Fruit fly (Drosophila melanogaster) whole organism, embryonic: ENCODE data around the gene APP-BP1.
A peak's percentile ranks its signal among the peaks of the same experiment; 100 is the strongest.

ENCODE experiments used
- Atf6 ChIP-seq: fragments of 200-800 bp; sonication (Bioruptor generic); IDR thresholded peaks from 2 replicates; pipeline ENCODE4 v1.3.6; 2022; ENCODE audit warnings: missing biosample characterization, missing genetic modification characterization
- Awh ChIP-seq: fragments of 200-800 bp; sonication (Bioruptor generic); IDR thresholded peaks from 2 replicates; pipeline ENCODE4, ENCODE4 v1.3.6; 2022; ENCODE audit warnings: missing biosample characterization, missing genetic modification characterization
- CG10147 ChIP-seq: fragments of 200-800 bp; sonication (Bioruptor generic); optimal IDR thresholded peaks from 2 replicates; lab custom pipeline; 2019; ENCODE audit warnings: missing biosample characterization, mild to moderate bottlenecking, missing genetic modification characterization, moderate library complexity
- CG10565 ChIP-seq: fragments of 200-800 bp; sonication (Bioruptor generic); optimal IDR thresholded peaks from 3 replicates; lab custom pipeline; 2016; ENCODE audit warnings: missing biosample characterization, mild to moderate bottlenecking, missing genetic modification characterization
- CG11093 ChIP-seq: fragments of 200-800 bp; sonication (Bioruptor generic); IDR thresholded peaks from 3 replicates; pipeline ENCODE4 v1.3.6; 2022; ENCODE audit warnings: missing biosample characterization, missing genetic modification characterization
- CG12071 ChIP-seq: fragments of 200-800 bp; sonication (Bioruptor generic); optimal IDR thresholded peaks from 3 replicates; lab custom pipeline; 2018; ENCODE audit warnings: missing biosample characterization, mild to moderate bottlenecking, missing genetic modification characterization
- CG12659 ChIP-seq: fragments of 200-800 bp; sonication (Bioruptor generic); optimal IDR thresholded peaks from 3 replicates; lab custom pipeline; 2017; ENCODE audit warnings: mild to moderate bottlenecking, missing biosample characterization, missing genetic modification reagents, missing genetic modification characterization
- CG12769 ChIP-seq: fragments of 200-800 bp; sonication (Bioruptor generic); optimal IDR thresholded peaks from 2 replicates; lab custom pipeline; 2019; ENCODE audit warnings: missing biosample characterization, mild to moderate bottlenecking, missing genetic modification characterization, moderate library complexity
- CG14014 ChIP-seq: fragments of 200-800 bp; sonication (Bioruptor generic); IDR thresholded peaks from 2 replicates; pipeline ENCODE4 v1.3.6; 2022; ENCODE audit warnings: missing biosample characterization, missing genetic modification characterization
- CG14667 ChIP-seq: fragments of 200-800 bp; sonication (Bioruptor generic); IDR thresholded peaks from 2 replicates; pipeline ENCODE4 v1.3.6; 2022; ENCODE audit warnings: missing biosample characterization, missing genetic modification characterization
- CG14965 ChIP-seq: fragments of 200-800 bp; sonication (Bioruptor generic); optimal IDR thresholded peaks from 2 replicates; lab custom pipeline; 2016; ENCODE audit warnings: missing biosample characterization, missing genetic modification characterization, borderline replicate concordance
- CG15011 ChIP-seq: fragments of 200-800 bp; sonication (Bioruptor generic); optimal IDR thresholded peaks from 3 replicates; lab custom pipeline; 2018; ENCODE audit warnings: missing biosample characterization, mild to moderate bottlenecking, missing genetic modification characterization
- CG15601 ChIP-seq: fragments of 200-800 bp; sonication (Bioruptor generic); optimal IDR thresholded peaks from 3 replicates; lab custom pipeline; 2019; ENCODE audit warnings: missing biosample characterization, mild to moderate bottlenecking, missing genetic modification characterization, moderate library complexity
- CG16779 ChIP-seq: fragments of 200-800 bp; sonication (Bioruptor generic); IDR thresholded peaks from 2 replicates; pipeline ENCODE4 v1.3.6; 2022; ENCODE audit warnings: missing biosample characterization, missing genetic modification characterization
- CG31365 ChIP-seq: fragments of 200-800 bp; sonication (Bioruptor generic); optimal IDR thresholded peaks from 2 replicates; lab custom pipeline; 2018; ENCODE audit warnings: missing biosample characterization, mild to moderate bottlenecking, missing genetic modification characterization
- CG3281 ChIP-seq: fragments of 200-800 bp; sonication (Bioruptor generic); optimal IDR thresholded peaks from 3 replicates; lab custom pipeline; 2017; ENCODE audit warnings: missing biosample characterization, mild to moderate bottlenecking, missing genetic modification characterization
- CG5180 ChIP-seq: fragments of 200-800 bp; sonication (Bioruptor generic); optimal IDR thresholded peaks from 3 replicates; lab custom pipeline; 2017; ENCODE audit warnings: missing biosample characterization, missing genetic modification characterization, mild to moderate bottlenecking, moderate library complexity, missing genetic modification reagents
- CG6683 ChIP-seq: fragments of 200-800 bp; sonication (Bioruptor generic); optimal IDR thresholded peaks from 2 replicates; lab custom pipeline; 2017; ENCODE audit warnings: missing biosample characterization, mild to moderate bottlenecking, missing genetic modification characterization, missing genetic modification reagents
- CG6813 ChIP-seq: fragments of 200-800 bp; sonication (Bioruptor generic); optimal IDR thresholded peaks from 2 replicates; lab custom pipeline; 2017; ENCODE audit warnings: missing biosample characterization, missing genetic modification characterization, mild to moderate bottlenecking, moderate library complexity, missing genetic modification reagents
- CG6854 ChIP-seq: fragments of 200-800 bp; sonication (Bioruptor generic); optimal IDR thresholded peaks from 3 replicates; lab custom pipeline; 2017; ENCODE audit warnings: missing biosample characterization, mild to moderate bottlenecking, missing genetic modification characterization
- CG8359 ChIP-seq: fragments of 200-800 bp; sonication (Bioruptor generic); optimal IDR thresholded peaks from 2 replicates; lab custom pipeline; 2017; ENCODE audit warnings: missing biosample characterization, mild to moderate bottlenecking, missing genetic modification characterization, borderline replicate concordance
- CG9797 ChIP-seq: fragments of 200-800 bp; sonication (Bioruptor generic); optimal IDR thresholded peaks from 3 replicates; lab custom pipeline; 2018; ENCODE audit warnings: missing biosample characterization, mild to moderate bottlenecking, missing genetic modification characterization
- Dad ChIP-seq: fragments of 200-800 bp; sonication (Bioruptor generic); optimal IDR thresholded peaks from 3 replicates; lab custom pipeline; 2016; ENCODE audit warnings: missing biosample characterization, missing genetic modification characterization
- Deaf1 ChIP-seq: fragments of 200-800 bp; optimal IDR thresholded peaks from 3 replicates; lab custom pipeline; 2019; ENCODE audit warnings: missing biosample characterization, mild to moderate bottlenecking, missing genetic modification characterization, moderate library complexity
- E2f2 ChIP-seq: fragments of 200-800 bp; sonication (Bioruptor generic); IDR thresholded peaks from 2 replicates; pipeline ENCODE4 v1.3.6; 2022; ENCODE audit warnings: missing biosample characterization, missing genetic modification characterization
- Fer1 ChIP-seq: fragments of 200-800 bp; sonication (Bioruptor generic); optimal IDR thresholded peaks from 2 replicates; lab custom pipeline; 2017; ENCODE audit warnings: missing biosample characterization, mild to moderate bottlenecking, missing genetic modification characterization
- Jarid2 ChIP-seq: fragments of 200-800 bp; sonication (Bioruptor generic); optimal IDR thresholded peaks from 3 replicates; lab custom pipeline; 2017; ENCODE audit warnings: mild to moderate bottlenecking, missing biosample characterization, missing genetic modification reagents, missing genetic modification characterization
- Lpt ChIP-seq: fragments of >200 bp; optimal IDR thresholded peaks from 2 replicates; lab custom pipeline; 2018; ENCODE audit warnings: missing biosample characterization, missing genetic modification characterization
- Med ChIP-seq: fragments of 200-800 bp; sonication (Bioruptor generic); peaks from one replicate; lab custom pipeline; 2016; ENCODE audit warnings: missing biosample characterization, missing genetic modification characterization, mild to moderate bottlenecking, inconsistent platforms, moderate library complexity
- Pdp1 ChIP-seq, 2 experiments: fragments of 200-800 bp; sonication (Bioruptor generic); optimal IDR thresholded peaks; 3 replicates each; lab custom pipeline; 2016; ENCODE audit warnings: missing biosample characterization in 2 of 2, missing genetic modification characterization in 2 of 2, mild to moderate bottlenecking in 1 of 2, moderate library complexity in 1 of 2
- caup ChIP-seq: fragments of 200-800 bp; sonication (Bioruptor generic); optimal IDR thresholded peaks from 3 replicates; lab custom pipeline; 2017; ENCODE audit warnings: missing biosample characterization, mild to moderate bottlenecking, missing genetic modification characterization, moderate library complexity; ENCODE audit not compliant: severe bottlenecking
- chn ChIP-seq: fragments of 200-800 bp; sonication (Bioruptor generic); optimal IDR thresholded peaks from 2 replicates; lab custom pipeline; 2016; ENCODE audit warnings: missing biosample characterization, missing genetic modification characterization
- dan ChIP-seq: fragments of 200-800 bp; sonication (Bioruptor generic); IDR thresholded peaks from 2 replicates; pipeline ENCODE4 v1.3.6; 2022; ENCODE audit warnings: missing biosample characterization, missing genetic modification characterization
- dpn ChIP-seq, 2 experiments: fragments of 200-800 bp; sonication (Bioruptor generic); optimal IDR thresholded peaks; 3 replicates each; lab custom pipeline; 2016; ENCODE audit warnings: missing biosample characterization in 2 of 2, missing genetic modification characterization in 2 of 2
- exex ChIP-seq: fragments of 200-800 bp; sonication (Bioruptor generic); optimal IDR thresholded peaks from 4 replicates; lab custom pipeline; 2018; ENCODE audit warnings: missing biosample characterization, mild to moderate bottlenecking, missing genetic modification characterization, moderate library complexity
- grau ChIP-seq: fragments of 200-800 bp; optimal IDR thresholded peaks from 3 replicates; lab custom pipeline; 2019; ENCODE audit warnings: missing biosample characterization, mild to moderate bottlenecking, missing genetic modification characterization, moderate library complexity
- gro ChIP-seq: fragments of 200-800 bp; sonication (Bioruptor generic); optimal IDR thresholded peaks from 2 replicates; lab custom pipeline; 2016; ENCODE audit warnings: missing biosample characterization, missing genetic modification characterization
- lab ChIP-seq: fragments of 200-800 bp; sonication (Bioruptor generic); optimal IDR thresholded peaks from 3 replicates; lab custom pipeline; 2017; ENCODE audit warnings: missing biosample characterization, missing genetic modification characterization, mild to moderate bottlenecking, moderate library complexity, missing genetic modification reagents
- nau ChIP-seq: fragments of 200-800 bp; sonication (Bioruptor generic); optimal IDR thresholded peaks from 3 replicates; lab custom pipeline; 2017; ENCODE audit warnings: missing biosample characterization, mild to moderate bottlenecking, missing genetic modification characterization, missing genetic modification reagents
- odd ChIP-seq: fragments of 200-800 bp; sonication (Bioruptor generic); optimal IDR thresholded peaks from 2 replicates; lab custom pipeline; 2017; ENCODE audit warnings: missing biosample characterization, mild to moderate bottlenecking, missing genetic modification characterization
- org-1 ChIP-seq: fragments of 200-800 bp; sonication (Bioruptor generic); optimal IDR thresholded peaks from 2 replicates; lab custom pipeline; 2017; ENCODE audit warnings: missing biosample characterization, missing genetic modification characterization
- otp ChIP-seq: fragments of 200-800 bp; sonication (Bioruptor generic); IDR thresholded peaks from 3 replicates; pipeline ENCODE4, ENCODE4 v1.3.6; 2022; ENCODE audit warnings: missing biosample characterization, missing genetic modification characterization
- phol ChIP-seq: fragments of 200-800 bp; sonication (Bioruptor generic); optimal IDR thresholded peaks from 3 replicates; lab custom pipeline; 2018; ENCODE audit warnings: missing biosample characterization, mild to moderate bottlenecking, missing genetic modification characterization, moderate library complexity
- row ChIP-seq: fragments of 200-800 bp; sonication (Bioruptor generic); IDR thresholded peaks from 3 replicates; pipeline ENCODE4 v1.3.6; 2022; ENCODE audit warnings: missing biosample characterization, missing genetic modification characterization
- scrt ChIP-seq: fragments of 200-800 bp; sonication (Bioruptor generic); optimal IDR thresholded peaks from 2 replicates; lab custom pipeline; 2018; ENCODE audit warnings: missing biosample characterization, mild to moderate bottlenecking, missing genetic modification characterization, moderate library complexity
- slp2 ChIP-seq: fragments of 200-800 bp; sonication (Bioruptor generic); optimal IDR thresholded peaks from 2 replicates; lab custom pipeline; 2016; ENCODE audit warnings: missing biosample characterization, missing genetic modification characterization
- sob ChIP-seq: fragments of 200-800 bp; sonication (Bioruptor generic); IDR thresholded peaks from 2 replicates; pipeline ENCODE4 v1.3.6; 2022; ENCODE audit warnings: missing biosample characterization, missing genetic modification characterization
- twi ChIP-seq: fragments of 200-800 bp; optimal IDR thresholded peaks from 2 replicates; lab custom pipeline; 2019; ENCODE audit warnings: missing biosample characterization, mild to moderate bottlenecking, missing genetic modification characterization, moderate library complexity
- wek ChIP-seq: fragments of 200-800 bp; sonication (Bioruptor generic); optimal IDR thresholded peaks from 3 replicates; lab custom pipeline; 2018; ENCODE audit warnings: missing biosample characterization, mild to moderate bottlenecking, missing genetic modification characterization, moderate library complexity
- zf30C ChIP-seq: fragments of 200-800 bp; sonication (Bioruptor generic); optimal IDR thresholded peaks from 3 replicates; lab custom pipeline; 2018; ENCODE audit warnings: missing biosample characterization, mild to moderate bottlenecking, missing genetic modification characterization

APP-BP1 gene

DNA sequence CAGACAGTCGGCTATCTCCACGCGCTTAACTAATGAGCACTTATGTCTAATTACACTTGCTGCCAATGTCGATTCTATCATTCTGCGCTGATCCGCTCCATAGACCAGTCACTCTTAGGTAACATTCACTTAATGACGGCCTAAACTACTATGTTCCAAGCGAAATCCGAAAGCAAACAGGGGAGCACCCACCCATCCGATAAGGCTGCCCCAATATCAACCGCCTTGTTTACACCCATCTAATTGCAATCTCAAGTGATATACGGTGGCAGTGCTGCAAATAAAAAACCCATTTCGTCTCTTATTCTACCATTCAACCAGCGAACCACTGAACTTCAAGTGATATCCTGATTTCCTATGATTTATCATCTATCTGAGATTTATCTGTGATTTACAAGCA lies 48.8 kb upstream of the APP-BP1 start:
- TF ChIP-seq Pdp1 (GFP tag; optimal IDR thresholded peaks at IDR 0.05; lab: Kevin White, UChicago) (peak in 1 of 2 experiments; percentile 58), scrt (peak; percentile 42), slp2 (GFP tag; lab: Kevin White, UChicago) (no peak), row (GFP tag; lab: Robert Waterston, UW) (no peak), CG14965 (GFP tag; lab: Kevin White, UChicago) (no peak), gro (GFP tag; lab: Kevin White, UChicago) (peak; percentile 55), sob (peak; percentile 45; the same call in 1 of the 2 replicates), Atf6 (GFP tag; lab: Robert Waterston, UW) (peak; percentile 43; the same call in 1 of the 2 replicates), CG16779 (GFP tag; lab: Robert Waterston, UW) (peak; percentile 59; the same call in 1 of the 2 replicates), otp (GFP tag; lab: Robert Waterston, UW) (no peak), exex (tag; lab: Kevin White, UChicago) (peak; percentile 91), grau (tag; lab: Kevin White, UChicago) (peak; percentile 5), CG12071 (GFP tag; lab: Kevin White, UChicago) (peak; percentile 81), CG11093 (GFP tag; lab: Robert Waterston, UW) (no peak), CG15011 (peak; percentile 32), chn (no peak), wek (GFP tag; lab: Kevin White, UChicago) (peak; percentile 37), phol (tag; lab: Kevin White, UChicago) (no peak), CG14014 (GFP tag; lab: Robert Waterston, UW) (peak; percentile 13; the same call in 1 of the 2 replicates), zf30C (no peak), CG15601 (tag; lab: Kevin White, UChicago) (no peak), CG14667 (no peak), CG9797 (GFP tag; lab: Kevin White, UChicago) (no peak), CG10565 (GFP tag; lab: Kevin White, UChicago) (no peak), caup (peak; percentile 70), Med (peak; percentile 42), CG5180 (GFP tag; lab: Kevin White, UChicago) (peak; percentile 51), Fer1 (GFP tag; lab: Kevin White, UChicago) (peak; percentile 86), lab (GFP tag; lab: Kevin White, UChicago) (peak; percentile 87), dpn (GFP tag; optimal IDR thresholded peaks at IDR 0.05; lab: Kevin White, UChicago) (peak in 1 of 2 experiments; percentile 16), twi (tag; lab: Kevin White, UChicago) (no peak), CG12659 (GFP tag; lab: Kevin White, UChicago) (peak; percentile 24), CG10147 (GFP tag; lab: Kevin White, UChicago) (no peak), CG6813 (GFP tag; lab: Kevin White, UChicago) (peak; percentile 61), Awh (GFP tag; lab: Robert Waterston, UW) (peak; percentile 23; the same call in 1 of the 2 replicates), nau (peak; percentile 45), Lpt (no peak), CG8359 (GFP tag; lab: Kevin White, UChicago) (no peak), dan (GFP tag; lab: Robert Waterston, UW) (no peak), CG3281 (GFP tag; lab: Kevin White, UChicago) (peak; percentile 64), org-1 (GFP tag; lab: Kevin White, UChicago) (peak; percentile 9), CG6683 (peak; percentile 27), CG12769 (tag; lab: Kevin White, UChicago) (peak; percentile 54), odd (peak; percentile 29), E2f2 (GFP tag; lab: Robert Waterston, UW) (no peak), Deaf1 (tag; lab: Kevin White, UChicago) (no peak), Jarid2 (GFP tag; lab: Kevin White, UChicago) (peak; percentile 21), CG31365 (tag; lab: Kevin White, UChicago) (peak; percentile 51), CG6854 (GFP tag; lab: Kevin White, UChicago) (peak; percentile 36), Dad (no peak)
